Worm (Caenorhabditis elegans): ENCODE data around the gene dph-7.

DNA sequence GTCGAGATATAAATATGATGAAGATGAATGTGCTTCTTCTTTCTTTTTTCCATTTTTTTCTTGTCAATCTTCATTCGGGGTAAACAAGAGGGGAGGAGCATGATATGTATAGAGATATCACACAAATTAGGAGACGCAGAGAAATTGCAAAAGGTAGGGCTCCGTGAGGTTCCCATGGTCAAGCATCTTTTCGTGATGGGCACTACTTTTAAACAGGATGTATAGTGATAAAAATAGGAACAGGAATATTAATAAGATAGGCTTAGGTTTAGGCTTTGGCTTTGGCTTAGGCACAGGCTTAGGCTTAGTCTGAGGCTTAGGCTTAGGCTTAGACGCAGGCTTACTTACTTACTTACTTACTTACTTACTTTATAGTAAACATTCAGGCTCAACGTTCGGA is 9.8 kb downstream of the dph-7 start, which contains the start of gene F53A2.1:
- no peak for TF ChIP-seq pqm-1 (tag; optimal IDR thresholded peaks at IDR 0.05)
- no peak for TF ChIP-seq fos-1 (tag; optimal IDR thresholded peaks at IDR 0.05)
